Worm (Caenorhabditis elegans): ENCODE measurements around the gene T07D4.2.
A peak's percentile ranks its signal among the peaks of the same experiment; 100 is the strongest.

The T07D4.2 gene

DNA sequence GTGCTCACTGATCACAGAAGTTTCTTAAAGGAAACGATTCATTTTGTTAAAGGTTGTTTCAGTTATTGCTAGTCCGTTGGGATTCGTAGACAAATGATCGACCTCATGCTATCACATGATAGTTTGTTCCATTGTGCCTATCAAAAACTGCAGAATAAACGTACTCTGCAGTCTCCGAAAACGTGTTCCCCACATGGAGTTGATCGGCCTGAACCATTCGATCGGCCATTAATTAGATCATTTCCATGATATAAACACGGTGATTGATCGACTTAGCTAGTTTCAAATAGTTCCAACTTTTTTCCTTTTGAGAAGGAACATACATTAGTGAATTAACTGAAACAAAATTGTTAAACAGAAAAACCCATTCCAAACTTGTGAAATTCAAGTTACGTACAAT, 51.0 kb downstream of the T07D4.2 start:
- TF ChIP-seq R02D3.7 (tag; optimal IDR thresholded peaks at IDR 0.05) (no peak), nhr-21 (tag; optimal IDR thresholded peaks at IDR 0.05) (peak; percentile 92), unc-55 (GFP tag; optimal IDR thresholded peaks at IDR 0.05) (no peak), ama-1 (optimal IDR thresholded peaks at IDR 0.05) (no peak), blmp-1 (tag; optimal IDR thresholded peaks at IDR 0.05; ENCODE audit: insufficient read depth) (peak; percentile 53), ZK546.5 (tag; optimal IDR thresholded peaks at IDR 0.05) (no peak), nhr-6 (tag; optimal IDR thresholded peaks at IDR 0.05) (peak; percentile 45), fos-1 (tag; optimal IDR thresholded peaks at IDR 0.05) (no peak), unc-39 (tag; optimal IDR thresholded peaks at IDR 0.05) (no peak), nhr-25 (tag; optimal IDR thresholded peaks at IDR 0.05) (peak; percentile 59), gmeb-1 (tag; optimal IDR thresholded peaks at IDR 0.05) (no peak), elt-3 (tag; optimal IDR thresholded peaks at IDR 0.05) (no peak), lin-39 (tag; optimal IDR thresholded peaks at IDR 0.05) (no peak), snpc-4 (tag; optimal IDR thresholded peaks at IDR 0.05) (no peak), mab-5 (tag; optimal IDR thresholded peaks at IDR 0.05) (no peak), alr-1 (tag; optimal IDR thresholded peaks at IDR 0.05) (no peak), skn-1 (tag; optimal IDR thresholded peaks at IDR 0.05) (no peak), lsy-2 (tag; optimal IDR thresholded peaks at IDR 0.05) (peak in 1 of 2 experiments; percentile 10), F13H6.1 (tag; optimal IDR thresholded peaks at IDR 0.05) (no peak), Y55F3AM.14 (GFP tag; optimal IDR thresholded peaks at IDR 0.05) (no peak), elt-1 (tag; optimal IDR thresholded peaks at IDR 0.05) (no peak), sem-4 (tag; optimal IDR thresholded peaks at IDR 0.05) (no peak), peb-1 (tag; optimal IDR thresholded peaks at IDR 0.05) (no peak), sma-3 (GFP tag; optimal IDR thresholded peaks at IDR 0.05) (peak; percentile 69), egl-27 (tag; optimal IDR thresholded peaks at IDR 0.05) (no peak), aly-2 (tag; optimal IDR thresholded peaks at IDR 0.05) (no peak), ztf-11 (tag; optimal IDR thresholded peaks at IDR 0.05) (no peak), ceh-16 (tag; optimal IDR thresholded peaks at IDR 0.05) (no peak), dmd-4 (tag; optimal IDR thresholded peaks at IDR 0.05) (no peak), zag-1 (tag; optimal IDR thresholded peaks at IDR 0.05) (no peak), ceh-82 (tag; optimal IDR thresholded peaks at IDR 0.05) (no peak), ztf-4 (tag; optimal IDR thresholded peaks at IDR 0.05) (no peak), mdl-1 (tag; optimal IDR thresholded peaks at IDR 0.05) (peak in 1 of 2 experiments; percentile 45), mbf-1 (tag; optimal IDR thresholded peaks at IDR 0.05) (no peak), lin-13 (GFP tag; optimal IDR thresholded peaks at IDR 0.05) (no peak), crh-2 (tag; optimal IDR thresholded peaks at IDR 0.05) (peak; percentile 9), nhr-11 (tag; optimal IDR thresholded peaks at IDR 0.05) (no peak), unc-62 (GFP tag; optimal IDR thresholded peaks at IDR 0.05) (no peak), ztf-1 (GFP tag; conservative IDR thresholded peaks at IDR 0.05) (no peak), lin-11 (tag; optimal IDR thresholded peaks at IDR 0.05) (no peak), sma-9 (GFP tag; optimal IDR thresholded peaks at IDR 0.05) (peak; percentile 96), sma-9 (tag; optimal IDR thresholded peaks at IDR 0.05) (no peak), nhr-129 (tag; optimal IDR thresholded peaks at IDR 0.05) (no peak)

DNA sequence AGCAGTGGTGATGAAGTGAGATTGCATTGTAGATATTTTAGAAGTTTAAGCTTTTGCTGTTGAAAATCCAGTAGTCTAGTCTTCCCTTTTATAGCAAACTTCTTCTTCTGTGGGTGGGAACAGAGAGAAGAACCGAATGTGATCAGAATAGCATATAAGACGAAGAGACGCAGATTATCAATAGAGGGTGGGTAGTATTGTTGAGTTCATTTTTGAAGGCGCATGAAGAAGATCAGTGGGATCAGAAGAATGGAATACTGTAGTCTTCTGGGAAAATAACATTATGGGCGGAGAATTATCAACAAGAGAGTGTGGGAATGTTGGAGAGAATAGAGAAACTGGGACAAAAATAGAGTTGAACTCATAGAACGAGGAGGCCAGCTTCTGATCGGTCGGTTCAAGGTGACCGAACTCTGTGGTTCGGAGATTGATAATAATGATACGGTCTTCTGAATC, 52.6 kb downstream of the T07D4.2 start, which contains the start of gene F46C5.1:
TSS of gene F46C5.1 (minus strand) at position 51 of the 456 bp plus-strand sequence.
- TF ChIP-seq unc-62 (GFP tag; optimal IDR thresholded peaks at IDR 0.05) (no peak), C34F6.9 (tag; optimal IDR thresholded peaks at IDR 0.05) (no peak), mab-5 (tag; optimal IDR thresholded peaks at IDR 0.05) (no peak), elt-1 (tag; optimal IDR thresholded peaks at IDR 0.05) (no peak), ztf-11 (tag; optimal IDR thresholded peaks at IDR 0.05) (no peak), sem-4 (tag; optimal IDR thresholded peaks at IDR 0.05) (no peak), snpc-4 (tag; optimal IDR thresholded peaks at IDR 0.05) (no peak), ceh-82 (tag; optimal IDR thresholded peaks at IDR 0.05) (no peak), R02D3.7 (tag; optimal IDR thresholded peaks at IDR 0.05) (no peak)
